Worm (Caenorhabditis elegans): ENCODE measurements around the gene cdd-1.

- TF ChIP-seq scrt-1 (GFP tag; IDR thresholded peaks at IDR 0.05) (no peak), ama-1 (optimal IDR thresholded peaks at IDR 0.05) (no peak)
These were observed 10.7 kb downstream of the cdd-1 start for ce11 chrX:8200206-8200605.
